Fruit fly (Drosophila melanogaster): ENCODE results near the gene CG15646.
A peak's percentile ranks its signal among the peaks of the same experiment; 100 is the strongest.

CG15646 gene

dm6 chrX:15617916-15618315, 52.9 kb downstream of the CG15646 start (continued):
- 0 out of 2 replicates have a peak, but pooled peaks have one; percentile 16 for TF ChIP-seq CG4730 (GFP tag; IDR thresholded peaks at IDR 0.05)
- TF ChIP-seq CG10321 (GFP tag; IDR thresholded peaks at IDR 0.05) = no peak
- 0 out of 2 replicates have a peak, but pooled peaks have one; percentile 28 for TF ChIP-seq CG10959 (GFP tag; IDR thresholded peaks at IDR 0.05)
- TF ChIP-seq CG18262 (tag; optimal IDR thresholded peaks at IDR 0.05) = peak; percentile 65
- no peak for TF ChIP-seq nerfin-2 (GFP tag; IDR thresholded peaks at IDR 0.05; ENCODE audit: partially characterized antibody)
- peak; percentile 47; the same call in 1 of the 2 replicates for TF ChIP-seq ap (GFP tag; IDR thresholded peaks at IDR 0.05)

Measured in whole organism, embryonic.